Worm (Caenorhabditis elegans): ENCODE results near the gene F44F4.10.

The F44F4.10 gene

DNA sequence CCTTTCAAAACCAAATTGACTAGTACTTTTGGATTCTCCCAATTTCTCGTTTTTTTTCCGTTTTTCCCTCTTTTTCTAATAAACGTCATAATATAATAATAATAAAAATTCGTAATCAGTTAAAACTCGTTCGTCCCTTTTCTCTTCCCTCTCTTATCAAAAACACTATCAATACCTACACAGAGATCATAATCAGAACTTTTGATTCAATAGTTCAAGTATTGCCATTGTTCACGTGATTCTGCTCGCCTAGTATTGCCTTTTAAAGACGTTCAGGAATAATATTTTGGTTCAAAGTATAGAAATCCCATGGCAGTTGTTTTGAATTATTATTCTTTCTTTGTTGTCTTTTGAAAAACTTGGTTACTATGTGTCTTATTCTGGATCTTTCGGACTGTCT is 7.6 kb upstream of the F44F4.10 start:
- TF ChIP-seq pha-4 (tag; optimal IDR thresholded peaks at IDR 0.05) (peak; percentile 44), ama-1 (optimal IDR thresholded peaks at IDR 0.05) (no peak), elt-2 (tag; optimal IDR thresholded peaks at IDR 0.05) (peak; percentile 93), R02D3.7 (tag; optimal IDR thresholded peaks at IDR 0.05) (no peak), nhr-67 (tag; optimal IDR thresholded peaks at IDR 0.05) (no peak), ztf-4 (tag; optimal IDR thresholded peaks at IDR 0.05) (no peak), daf-12 (tag; optimal IDR thresholded peaks at IDR 0.05) (no peak), nhr-76 (tag; optimal IDR thresholded peaks at IDR 0.05) (no peak), nhr-23 (tag; optimal IDR thresholded peaks at IDR 0.05) (no peak), fos-1 (tag; optimal IDR thresholded peaks at IDR 0.05) (no peak), nhr-77 (tag; optimal IDR thresholded peaks at IDR 0.05) (no peak), mml-1 (tag; optimal IDR thresholded peaks at IDR 0.05) (no peak), lin-39 (tag; optimal IDR thresholded peaks at IDR 0.05) (no peak), lin-15B (tag; optimal IDR thresholded peaks at IDR 0.05) (no peak), fkh-10 (GFP tag; optimal IDR thresholded peaks at IDR 0.05) (no peak), nhr-28 (tag; optimal IDR thresholded peaks at IDR 0.05) (no peak), hmg-11 (tag; optimal IDR thresholded peaks at IDR 0.05) (no peak), jun-1 (tag; optimal IDR thresholded peaks at IDR 0.05) (peak; percentile 73), tbx-2 (tag; optimal IDR thresholded peaks at IDR 0.05) (no peak), zag-1 (tag; optimal IDR thresholded peaks at IDR 0.05) (no peak), nhr-43 (tag; optimal IDR thresholded peaks at IDR 0.05; ENCODE audit: poor library complexity, severe bottlenecking) (peak; percentile 24), mdl-1 (tag; optimal IDR thresholded peaks at IDR 0.05) (no peak), unc-39 (tag; optimal IDR thresholded peaks at IDR 0.05) (no peak), elt-3 (tag; optimal IDR thresholded peaks at IDR 0.05) (peak; percentile 16 to 65 (median 18)), ztf-11 (tag; optimal IDR thresholded peaks at IDR 0.05) (no peak), nhr-11 (tag; optimal IDR thresholded peaks at IDR 0.05) (no peak), fkh-2 (tag; optimal IDR thresholded peaks at IDR 0.05) (no peak), egl-27 (tag; optimal IDR thresholded peaks at IDR 0.05) (no peak), ceh-28 (tag; optimal IDR thresholded peaks at IDR 0.05) (no peak), pqm-1 (tag; optimal IDR thresholded peaks at IDR 0.05) (peak; percentile 97), egl-5 (tag; optimal IDR thresholded peaks at IDR 0.05) (no peak), nhr-12 (tag; optimal IDR thresholded peaks at IDR 0.05) (no peak), aly-2 (tag; optimal IDR thresholded peaks at IDR 0.05) (no peak), lsy-12 (tag; optimal IDR thresholded peaks at IDR 0.05) (peak; percentile 3), eor-1 (tag; optimal IDR thresholded peaks at IDR 0.05) (no peak), nhr-25 (tag; optimal IDR thresholded peaks at IDR 0.05) (peak; percentile 2), ceh-9 (tag; optimal IDR thresholded peaks at IDR 0.05) (no peak), ceh-82 (tag; optimal IDR thresholded peaks at IDR 0.05) (no peak), unc-62 (GFP tag; optimal IDR thresholded peaks at IDR 0.05) (no peak), elt-1 (tag; optimal IDR thresholded peaks at IDR 0.05) (no peak), snpc-4 (tag; optimal IDR thresholded peaks at IDR 0.05) (peak; percentile 34), sea-2 (GFP tag; optimal IDR thresholded peaks at IDR 0.05) (no peak), nhr-237 (tag; optimal IDR thresholded peaks at IDR 0.05) (no peak), ZK546.5 (tag; optimal IDR thresholded peaks at IDR 0.05) (no peak), ceh-16 (tag; optimal IDR thresholded peaks at IDR 0.05) (no peak), skn-1 (tag; optimal IDR thresholded peaks at IDR 0.05) (peak; percentile 34), nfya-1 (tag; optimal IDR thresholded peaks at IDR 0.05; ENCODE audit: insufficient read depth) (no peak)

DNA sequence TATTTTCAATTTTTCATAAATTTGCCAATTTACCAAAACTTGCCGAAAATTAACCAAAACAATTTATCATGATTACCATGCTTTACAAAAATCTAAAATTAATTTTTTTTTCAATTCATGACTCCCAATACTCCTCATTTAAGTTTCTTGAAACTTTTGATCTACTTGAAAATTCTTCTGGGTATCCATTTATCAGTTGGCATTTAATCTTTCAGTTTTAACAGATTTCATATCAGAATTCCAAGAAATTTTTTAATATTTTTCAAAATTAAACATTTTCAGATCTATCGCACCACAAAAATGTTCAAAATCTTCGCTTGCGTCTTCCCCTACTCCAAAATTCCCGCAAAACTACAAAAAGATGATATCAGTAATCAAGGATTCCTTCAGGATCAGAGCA is 6.9 kb upstream of the F44F4.10 start, which contains the start of gene Y19D2B.2:
Y19D2B.2 (plus strand) TSS at position 301 of the 400 bp plus-strand sequence.
- TF ChIP-seq ceh-9 (tag; optimal IDR thresholded peaks at IDR 0.05) (no peak), tbx-2 (tag; optimal IDR thresholded peaks at IDR 0.05) (no peak), pha-4 (tag; optimal IDR thresholded peaks at IDR 0.05) (no peak), lin-39 (tag; optimal IDR thresholded peaks at IDR 0.05) (no peak), daf-12 (tag; optimal IDR thresholded peaks at IDR 0.05) (no peak), nhr-43 (tag; optimal IDR thresholded peaks at IDR 0.05; ENCODE audit: poor library complexity, severe bottlenecking) (no peak), sea-2 (GFP tag; optimal IDR thresholded peaks at IDR 0.05) (no peak), mml-1 (tag; optimal IDR thresholded peaks at IDR 0.05) (no peak), jun-1 (tag; optimal IDR thresholded peaks at IDR 0.05) (no peak), hmg-11 (tag; optimal IDR thresholded peaks at IDR 0.05) (no peak), nhr-28 (tag; optimal IDR thresholded peaks at IDR 0.05) (no peak)
